Fruit fly (Drosophila melanogaster) whole organism, pupa: ENCODE data around the gene mRpL10.

Source experiments
- CG12605 ChIP-seq: fragments of 200-800 bp; sonication (Bioruptor generic); IDR thresholded peaks from 2 replicates; pipeline ENCODE4 v1.3.6; 2022; ENCODE audit warnings: missing biosample characterization, missing genetic modification characterization
- CG13204 ChIP-seq: fragments of 200-800 bp; sonication (Bioruptor generic); optimal IDR thresholded peaks from 2 replicates; lab custom pipeline; 2018; ENCODE audit warnings: missing biosample characterization, mild to moderate bottlenecking, missing genetic modification characterization, moderate library complexity
- CG17806 ChIP-seq: fragments of 200-800 bp; sonication (Bioruptor generic); optimal IDR thresholded peaks from 2 replicates; lab custom pipeline; 2018; ENCODE audit warnings: missing biosample characterization, mild to moderate bottlenecking, missing genetic modification characterization, moderate library complexity
- CG32121 ChIP-seq: fragments of 200-800 bp; sonication (Bioruptor generic); IDR thresholded peaks from 2 replicates; pipeline ENCODE4 v1.3.6; 2022; ENCODE audit warnings: missing biosample characterization, missing genetic modification characterization
- CG34367 ChIP-seq: fragments of 200-800 bp; sonication (Bioruptor generic); optimal IDR thresholded peaks from 2 replicates; lab custom pipeline; 2018; ENCODE audit warnings: missing biosample characterization, mild to moderate bottlenecking, missing genetic modification characterization
- CG9948 ChIP-seq: fragments of 200-800 bp; sonication (Bioruptor generic); optimal IDR thresholded peaks from 2 replicates; lab custom pipeline; 2018; ENCODE audit warnings: missing biosample characterization, mild to moderate bottlenecking, missing genetic modification characterization, moderate library complexity
- D1 ChIP-seq: fragments of 200-800 bp; sonication (Bioruptor generic); optimal IDR thresholded peaks from 2 replicates; lab custom pipeline; 2018; ENCODE audit warnings: missing biosample characterization, mild to moderate bottlenecking, missing genetic modification characterization, moderate library complexity
- EcR ChIP-seq: fragments of 200-800 bp; sonication (Bioruptor generic); optimal IDR thresholded peaks from 3 replicates; lab custom pipeline; 2019; ENCODE audit warnings: missing biosample characterization, missing genetic modification characterization, mild to moderate bottlenecking, moderate library complexity, missing genetic modification reagents
- Pif1A ChIP-seq: fragments of 200-800 bp; sonication (Bioruptor generic); optimal IDR thresholded peaks from 3 replicates; lab custom pipeline; 2016; ENCODE audit warnings: missing biosample characterization, missing genetic modification characterization
- Pif1B ChIP-seq: fragments of 200-800 bp; sonication (Bioruptor generic); optimal IDR thresholded peaks from 3 replicates; lab custom pipeline; 2016; ENCODE audit warnings: missing biosample characterization, missing genetic modification characterization
- fd96Ca ChIP-seq: fragments of 200-800 bp; sonication (Bioruptor generic); IDR thresholded peaks from 3 replicates; pipeline ENCODE4 v1.3.6; 2022; ENCODE audit warnings: missing biosample characterization, missing genetic modification characterization
- rn ChIP-seq: fragments of 200-800 bp; sonication (Bioruptor generic); IDR thresholded peaks from 2 replicates; pipeline ENCODE4 v1.3.6; 2022; ENCODE audit warnings: missing biosample characterization, missing genetic modification characterization

- TF ChIP-seq Pif1B (GFP tag; lab: Kevin White, UChicago) (peak; percentile 21), CG34367 (tag; lab: Kevin White, UChicago) (no peak), D1 (tag; lab: Kevin White, UChicago) (no peak), Pif1A (GFP tag; lab: Kevin White, UChicago) (peak; percentile 34), EcR (GFP tag; lab: Kevin White, UChicago) (peak; percentile 95), CG9948 (tag; lab: Kevin White, UChicago) (no peak), CG17806 (tag; lab: Kevin White, UChicago) (no peak), CG13204 (GFP tag; lab: Kevin White, UChicago) (peak; percentile 75), rn (GFP tag; lab: Robert Waterston, UW) (no peak), CG32121 (no peak), fd96Ca (no peak; the same call in 2 of the 3 replicates), CG12605 (GFP tag; lab: Robert Waterston, UW) (peak; percentile 14; the same call in 1 of the 2 replicates)
Observed at dm6 chr2L:221939-222489, 18.4 kb downstream of the mRpL10 start.
